Worm (Caenorhabditis elegans) whole organism, L1 larva: ENCODE data around the gene col-44.

Experiments used
- C04F5.9 ChIP-seq: sonication (generic microtip); optimal IDR thresholded peaks from 2 replicates; lab custom pipeline; 2016; ENCODE audit warnings: missing genetic modification characterization, missing compliant biosample characterization
- C16A3.4 ChIP-seq: fragments of 150-350 bp; optimal IDR thresholded peaks from 2 replicates; lab custom pipeline; 2014; ENCODE audit warnings: missing biosample characterization, missing genetic modification characterization
- blmp-1 ChIP-seq: fragments of 150-350 bp; optimal IDR thresholded peaks from 2 replicates; lab custom pipeline; 2014; ENCODE audit warnings: missing biosample characterization, missing genetic modification characterization
- fkh-10 ChIP-seq: sonication (generic microtip); optimal IDR thresholded peaks from 2 replicates; lab custom pipeline; 2017; ENCODE audit warnings: missing biosample characterization, missing genetic modification reagents, missing genetic modification characterization
- hlh-4 ChIP-seq: sonication (generic microtip); optimal IDR thresholded peaks from 2 replicates; lab custom pipeline; 2016; ENCODE audit warnings: mild to moderate bottlenecking, missing genetic modification characterization, missing compliant biosample characterization
- lin-39 ChIP-seq: fragments of 150-350 bp; optimal IDR thresholded peaks from 2 replicates; lab custom pipeline; 2014; ENCODE audit warnings: missing biosample characterization, missing genetic modification reagents, missing genetic modification characterization
- mep-1 ChIP-seq: fragments of 150-350 bp; optimal IDR thresholded peaks from 2 replicates; lab custom pipeline; 2014; ENCODE audit warnings: missing biosample characterization, missing genetic modification characterization
- nhr-237 ChIP-seq: fragments of 150-350 bp; optimal IDR thresholded peaks from 2 replicates; lab custom pipeline; 2014; ENCODE audit warnings: missing biosample characterization, missing genetic modification characterization
- nhr-77 ChIP-seq: fragments of 150-350 bp; optimal IDR thresholded peaks from 2 replicates; lab custom pipeline; 2014; ENCODE audit warnings: missing biosample characterization, missing genetic modification characterization
- pag-3 ChIP-seq: sonication (generic microtip); optimal IDR thresholded peaks from 2 replicates; lab custom pipeline; 2017; ENCODE audit warnings: missing genetic modification characterization, mild to moderate bottlenecking, missing compliant biosample characterization, antibody characterized with exemption, borderline replicate concordance; ENCODE audit not compliant: insufficient read depth
- pqm-1 ChIP-seq: sonication (generic microtip); optimal IDR thresholded peaks from 3 replicates; lab custom pipeline; 2017; ENCODE audit warnings: missing biosample characterization, missing genetic modification characterization
- snpc-4 ChIP-seq: fragments of 150-350 bp; optimal IDR thresholded peaks from 2 replicates; lab custom pipeline; 2014; ENCODE audit warnings: missing biosample characterization, missing genetic modification characterization
- sox-4 ChIP-seq: sonication (generic microtip); optimal IDR thresholded peaks from 2 replicates; lab custom pipeline; 2016; ENCODE audit warnings: missing genetic modification characterization, missing compliant biosample characterization

DNA sequence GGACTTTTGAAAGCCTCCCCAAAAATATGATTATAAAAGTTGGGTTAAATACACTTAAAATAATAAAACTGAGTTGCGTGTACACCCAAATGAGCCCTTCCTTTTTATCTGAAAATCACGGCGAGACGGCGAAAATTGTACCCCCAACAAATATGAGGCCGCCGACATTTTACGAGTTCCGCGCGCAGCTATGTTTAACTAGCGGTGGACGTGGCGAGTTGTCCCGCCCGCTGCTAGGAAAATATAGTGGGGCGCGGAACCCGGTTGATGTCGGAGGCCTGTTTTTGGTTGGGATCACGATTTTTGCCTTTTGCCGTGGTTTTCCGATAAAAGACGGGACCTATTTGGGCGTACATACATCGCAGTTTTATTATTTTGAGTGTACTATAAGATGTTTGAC is 41.8 kb downstream of the col-44 start:
- TF ChIP-seq C04F5.9: no peak
- TF ChIP-seq pqm-1: no peak
- TF ChIP-seq hlh-4 (tag; lab: Kevin White, UChicago): no peak
- TF ChIP-seq lin-39 (tag; lab: Kevin White, UChicago): no peak
- TF ChIP-seq nhr-77: no peak
- no peak for TF ChIP-seq sox-4 (tag; lab: Kevin White, UChicago)
- TF ChIP-seq fkh-10: no peak
- no peak for TF ChIP-seq mep-1 (tag; lab: Kevin White, UChicago)
- TF ChIP-seq pag-3 (tag; lab: Kevin White, UChicago): no peak
- TF ChIP-seq nhr-237 (tag; lab: Kevin White, UChicago): no peak
- TF ChIP-seq blmp-1: no peak
- peak; percentile 82 for TF ChIP-seq snpc-4 (tag; lab: Kevin White, UChicago)
- no peak for TF ChIP-seq C16A3.4 (tag; lab: Kevin White, UChicago)
